Worm (Caenorhabditis elegans): ENCODE results near the gene F56B3.6.

F56B3.6 gene

DNA sequence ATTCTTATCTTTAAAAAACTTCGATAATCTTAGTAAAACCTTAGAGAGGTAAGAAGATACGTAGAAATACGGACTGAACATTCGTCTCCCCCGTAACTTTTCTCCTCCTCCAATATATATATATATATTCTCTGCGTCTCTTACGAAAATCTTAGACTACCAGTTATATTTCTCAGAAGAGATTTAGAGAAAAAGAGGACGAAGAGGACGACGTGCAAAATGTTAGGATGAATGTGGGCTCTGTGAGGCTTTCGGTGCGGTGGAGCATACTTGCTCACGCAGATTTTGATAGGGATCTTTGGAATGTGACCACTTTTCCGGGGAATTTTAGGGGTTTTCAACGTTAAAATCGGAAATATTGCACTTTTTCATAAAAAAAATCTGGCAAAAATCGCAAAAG, 40.6 kb downstream of the F56B3.6 start:
- no peak for TF ChIP-seq ets-4 (tag; optimal IDR thresholded peaks at IDR 0.05)
- peak; percentile 54 for TF ChIP-seq pros-1 (tag; optimal IDR thresholded peaks at IDR 0.05)
- no peak for TF ChIP-seq unc-3 (GFP tag; conservative IDR thresholded peaks at IDR 0.05)
- no peak for TF ChIP-seq unc-3 (tag; optimal IDR thresholded peaks at IDR 0.05)
- peak; percentile 32 for TF ChIP-seq ceh-31 (tag; optimal IDR thresholded peaks at IDR 0.05)
- no peak for TF ChIP-seq hlh-8 (tag; optimal IDR thresholded peaks at IDR 0.05)
- TF ChIP-seq fkh-10 (GFP tag; optimal IDR thresholded peaks at IDR 0.05): no peak
- TF ChIP-seq hlh-13 (GFP tag; optimal IDR thresholded peaks at IDR 0.05): no peak
- TF ChIP-seq eyg-1 (tag; optimal IDR thresholded peaks at IDR 0.05): no peak
- TF ChIP-seq fax-1 (tag; optimal IDR thresholded peaks at IDR 0.05): no peak
- TF ChIP-seq ceh-19 (GFP tag; optimal IDR thresholded peaks at IDR 0.05): no peak
- no peak for TF ChIP-seq ceh-45 (GFP tag; IDR thresholded peaks at IDR 0.05)
- no peak for TF ChIP-seq Y22D7AL.16 (tag; optimal IDR thresholded peaks at IDR 0.05)
- TF ChIP-seq pat-9 (tag; optimal IDR thresholded peaks at IDR 0.05): no peak
- no peak for TF ChIP-seq lin-11 (tag; optimal IDR thresholded peaks at IDR 0.05)
- no peak for TF ChIP-seq dmd-4 (tag; optimal IDR thresholded peaks at IDR 0.05; ENCODE audit: borderline replicate concordance)
- TF ChIP-seq sox-2 (GFP tag; IDR thresholded peaks at IDR 0.05): no peak
- TF ChIP-seq dve-1 (tag; optimal IDR thresholded peaks at IDR 0.05): peak; percentile 24
- no peak for TF ChIP-seq ceh-24 (tag; optimal IDR thresholded peaks at IDR 0.05)
- TF ChIP-seq pag-3 (tag; optimal IDR thresholded peaks at IDR 0.05; ENCODE audit: borderline replicate concordance): no peak
- no peak for TF ChIP-seq ceh-22 (tag; optimal IDR thresholded peaks at IDR 0.05)
- no peak for TF ChIP-seq npax-4 (tag; optimal IDR thresholded peaks at IDR 0.05)
- TF ChIP-seq elt-2 (tag; optimal IDR thresholded peaks at IDR 0.05): no peak
- TF ChIP-seq nfya-1 (tag; optimal IDR thresholded peaks at IDR 0.05): peak; percentile 74
- no peak for TF ChIP-seq gmeb-2 (tag; optimal IDR thresholded peaks at IDR 0.05)
- peak; percentile 45 for TF ChIP-seq tbx-2 (tag; optimal IDR thresholded peaks at IDR 0.05)
- no peak for TF ChIP-seq syd-9 (tag; optimal IDR thresholded peaks at IDR 0.05)
- no peak for TF ChIP-seq che-1 (tag; optimal IDR thresholded peaks at IDR 0.05)
- no peak for TF ChIP-seq pha-2 (tag; optimal IDR thresholded peaks at IDR 0.05)
- TF ChIP-seq unc-42 (tag; optimal IDR thresholded peaks at IDR 0.05): peak; percentile 11
- no peak for TF ChIP-seq madf-2 (tag; optimal IDR thresholded peaks at IDR 0.05)
- TF ChIP-seq ztf-16 (tag; optimal IDR thresholded peaks at IDR 0.05): no peak
- no peak for TF ChIP-seq K09A11.1 (tag; optimal IDR thresholded peaks at IDR 0.05; ENCODE audit: insufficient read depth)
- TF ChIP-seq ceh-30 (tag; optimal IDR thresholded peaks at IDR 0.05): no peak
- no peak for TF ChIP-seq ama-1 (optimal IDR thresholded peaks at IDR 0.05)
- no peak for TF ChIP-seq lim-6 (tag; optimal IDR thresholded peaks at IDR 0.05)
- no peak for TF ChIP-seq T23F11.4 (GFP tag; optimal IDR thresholded peaks at IDR 0.05)
- peak; percentile 30 for TF ChIP-seq pax-1 (tag; optimal IDR thresholded peaks at IDR 0.05)
- no peak for TF ChIP-seq nhr-11 (tag; optimal IDR thresholded peaks at IDR 0.05)
- TF ChIP-seq hlh-30 (tag; optimal IDR thresholded peaks at IDR 0.05; ENCODE audit: insufficient read depth): peak; percentile 43
- no peak for TF ChIP-seq mec-3 (tag; optimal IDR thresholded peaks at IDR 0.05; ENCODE audit: borderline replicate concordance)
- TF ChIP-seq sox-4 (tag; optimal IDR thresholded peaks at IDR 0.05): no peak
- TF ChIP-seq odd-2 (tag; optimal IDR thresholded peaks at IDR 0.05): no peak
- TF ChIP-seq ceh-34 (tag; optimal IDR thresholded peaks at IDR 0.05): no peak
- no peak for TF ChIP-seq ceh-48 (tag; optimal IDR thresholded peaks at IDR 0.05)
- TF ChIP-seq zip-5 (tag; optimal IDR thresholded peaks at IDR 0.05): no peak
- TF ChIP-seq nhr-232 (tag; optimal IDR thresholded peaks at IDR 0.05): no peak
- TF ChIP-seq hlh-15 (tag; optimal IDR thresholded peaks at IDR 0.05): no peak
- TF ChIP-seq ttx-3 (tag; optimal IDR thresholded peaks at IDR 0.05): no peak
- no peak for TF ChIP-seq fkh-6 (tag; optimal IDR thresholded peaks at IDR 0.05)
- peak; percentile 75 for TF ChIP-seq unc-55 (GFP tag; optimal IDR thresholded peaks at IDR 0.05)
- no peak for TF ChIP-seq sdc-2 (tag; optimal IDR thresholded peaks at IDR 0.05)
- TF ChIP-seq tbx-7 (tag; optimal IDR thresholded peaks at IDR 0.05): no peak
- TF ChIP-seq ceh-6 (GFP tag; optimal IDR thresholded peaks at IDR 0.05): no peak
